Comparison of ENCODE assay signal across 5 fruit fly cellular contexts in genomic region chr3R:17081359-17081935, dm6.
A peak's percentile ranks its signal among the peaks of the same experiment; 100 is the strongest.
TF ChIP-seq lines count a peak whose summit lies in the region.

No protein-coding gene starts in this region.

- no peak for TF ChIP-seq CTCF in whole organism, embryonic (GFP tag; optimal IDR thresholded peaks at IDR 0.05; lab: Kevin White, UChicago)

TF ChIP-seq in whole organism, adult, 20 proteins besides CTCF, POLR2A, EP300 and RAD21:
- TF ChIP-seq Hr96 (GFP tag; optimal IDR thresholded peaks at IDR 0.05; lab: Kevin White, UChicago), result no peak
- TF ChIP-seq bab1 (GFP tag; optimal IDR thresholded peaks at IDR 0.05; lab: Kevin White, UChicago), result peak; percentile 65
- TF ChIP-seq ovo (GFP tag; optimal IDR thresholded peaks at IDR 0.05; lab: Kevin White, UChicago), result no peak
- TF ChIP-seq cic (GFP tag; optimal IDR thresholded peaks at IDR 0.05; lab: Kevin White, UChicago), result no peak
- TF ChIP-seq CG11617 (GFP tag; optimal IDR thresholded peaks at IDR 0.05; lab: Kevin White, UChicago), result peak; percentile 49
- peak; percentile 36 for TF ChIP-seq tj (GFP tag; optimal IDR thresholded peaks at IDR 0.05; lab: Kevin White, UChicago)
- peak; percentile 61 for TF ChIP-seq CG12768 (GFP tag; optimal IDR thresholded peaks at IDR 0.05; lab: Kevin White, UChicago)
- peak; percentile 80 for TF ChIP-seq CG7045 (GFP tag; optimal IDR thresholded peaks at IDR 0.05; lab: Kevin White, UChicago)
- peak; percentile 58 for TF ChIP-seq CG14711 (tag; optimal IDR thresholded peaks at IDR 0.05; lab: Kevin White, UChicago)
- TF ChIP-seq kay (GFP tag; lab: Kevin White, UChicago; ENCODE audit: borderline replicate concordance), result peak; percentile 68
- peak; percentile 1 for TF ChIP-seq Clk (GFP tag; optimal IDR thresholded peaks at IDR 0.05; lab: Kevin White, UChicago)
- TF ChIP-seq CG33017 (tag; optimal IDR thresholded peaks at IDR 0.05; lab: Kevin White, UChicago), result peak; percentile 82
- TF ChIP-seq pad (GFP tag; optimal IDR thresholded peaks at IDR 0.05; lab: Kevin White, UChicago), result peak; percentile 37
- no peak for TF ChIP-seq CG1620 (GFP tag; optimal IDR thresholded peaks at IDR 0.05; lab: Kevin White, UChicago)
- TF ChIP-seq Mnt (GFP tag; optimal IDR thresholded peaks at IDR 0.05; lab: Kevin White, UChicago), result no peak
- peak; percentile 66 for TF ChIP-seq CG7101 (tag; optimal IDR thresholded peaks at IDR 0.05; lab: Kevin White, UChicago)
TF ChIP-seq in whole organism, adult: peak in this region for 11.

TF ChIP-seq in whole organism, embryonic, 481 proteins besides CTCF, POLR2A, EP300 and RAD21 (continues in another document):
- TF ChIP-seq CG15601 (tag; optimal IDR thresholded peaks at IDR 0.05; lab: Kevin White, UChicago) (peak; percentile 25), Stat92E (GFP tag; optimal IDR thresholded peaks at IDR 0.05; lab: Kevin White, UChicago) (no peak), luna (GFP tag; optimal IDR thresholded peaks at IDR 0.05; lab: Kevin White, UChicago) (no peak), CG5245 (GFP tag; optimal IDR thresholded peaks at IDR 0.05; lab: Kevin White, UChicago) (no peak), usp (GFP tag; optimal IDR thresholded peaks at IDR 0.05; lab: Kevin White, UChicago) (no peak), CG6854 (GFP tag; optimal IDR thresholded peaks at IDR 0.05; lab: Kevin White, UChicago) (no peak), CoRest (tag; optimal IDR thresholded peaks at IDR 0.05; lab: Kevin White, UChicago) (peak; percentile 30), CG4328 (GFP tag; optimal IDR thresholded peaks at IDR 0.05; lab: Kevin White, UChicago) (no peak), Xrp1 (GFP tag; IDR thresholded peaks at IDR 0.05; lab: Robert Waterston, UW) (peak; percentile 28; the same call in 1 of the 2 replicates), Atf6 (GFP tag; IDR thresholded peaks at IDR 0.05; lab: Robert Waterston, UW) (no peak), CG8281 (tag; optimal IDR thresholded peaks at IDR 0.05; lab: Kevin White, UChicago) (no peak), pnt (GFP tag; optimal IDR thresholded peaks at IDR 0.05; lab: Kevin White, UChicago) (no peak), MESR4 (GFP tag; optimal IDR thresholded peaks at IDR 0.05; lab: Kevin White, UChicago) (no peak), CG12391 (tag; optimal IDR thresholded peaks at IDR 0.05; lab: Kevin White, UChicago) (peak; percentile 27), peb (GFP tag; IDR thresholded peaks at IDR 0.05; lab: Robert Waterston, UW) (no peak), CG8388 (GFP tag; optimal IDR thresholded peaks at IDR 0.05; lab: Kevin White, UChicago) (peak; percentile 34), CG30403 (GFP tag; optimal IDR thresholded peaks at IDR 0.05; lab: Kevin White, UChicago) (peak; percentile 3), CG14860 (GFP tag; IDR thresholded peaks at IDR 0.05; lab: Robert Waterston, UW; ENCODE audit: partially characterized antibody) (no peak), dati (GFP tag; IDR thresholded peaks at IDR 0.05; lab: Robert Waterston, UW) (no peak), CG8478 (optimal IDR thresholded peaks at IDR 0.05; lab: Kevin White, UChicago) (no peak)

TF ChIP-seq in whole organism, prepupa, 60 proteins besides CTCF, POLR2A, EP300 and RAD21 (continues in another document):
- TF ChIP-seq spab (GFP tag; optimal IDR thresholded peaks at IDR 0.05; lab: Kevin White, UChicago) (no peak), Gug (GFP tag; IDR thresholded peaks at IDR 0.05; lab: Robert Waterston, UW) (peak; percentile 85), Sox102F (GFP tag; optimal IDR thresholded peaks at IDR 0.05; lab: Kevin White, UChicago) (no peak), CG3032 (tag; optimal IDR thresholded peaks at IDR 0.05; lab: Kevin White, UChicago) (peak; percentile 84), CG3919 (GFP tag; optimal IDR thresholded peaks at IDR 0.05; lab: Kevin White, UChicago) (peak; percentile 75), dsx (GFP tag; optimal IDR thresholded peaks at IDR 0.05; lab: Kevin White, UChicago; ENCODE audit: poor library complexity, severe bottlenecking) (peak; percentile 75), CG8632 (GFP tag; optimal IDR thresholded peaks at IDR 0.05; lab: Kevin White, UChicago) (peak; percentile 64), vri (GFP tag; optimal IDR thresholded peaks at IDR 0.05; lab: Kevin White, UChicago) (no peak), Ets21C (GFP tag; optimal IDR thresholded peaks at IDR 0.05; lab: Kevin White, UChicago) (no peak), CG11762 (GFP tag; optimal IDR thresholded peaks at IDR 0.05; lab: Kevin White, UChicago; ENCODE audit: insufficient read depth) (peak; percentile 61), ss (GFP tag; optimal IDR thresholded peaks at IDR 0.05; lab: Kevin White, UChicago) (peak in 1 of 2 experiments; percentile 56), Eip75B (GFP tag; optimal IDR thresholded peaks at IDR 0.05; lab: Kevin White, UChicago) (peak; percentile 62), Blimp-1 (GFP tag; optimal IDR thresholded peaks at IDR 0.05; lab: Kevin White, UChicago) (no peak), Smox (GFP tag; optimal IDR thresholded peaks at IDR 0.05; lab: Kevin White, UChicago) (no peak), CG7368 (GFP tag; optimal IDR thresholded peaks at IDR 0.05; lab: Kevin White, UChicago) (peak; percentile 46), CG15336 (GFP tag; IDR thresholded peaks at IDR 0.05; lab: Robert Waterston, UW) (peak; percentile 92), svp (GFP tag; lab: Kevin White, UChicago) (no peak), Met (GFP tag; optimal IDR thresholded peaks at IDR 0.05; lab: Kevin White, UChicago) (no peak), CG32006 (GFP tag; optimal IDR thresholded peaks at IDR 0.05; lab: Kevin White, UChicago) (peak; percentile 94), esn (GFP tag; optimal IDR thresholded peaks at IDR 0.05; lab: Kevin White, UChicago) (peak; percentile 53)

TF ChIP-seq in whole organism, pupa, 21 proteins besides CTCF, POLR2A, EP300 and RAD21:
- peak; percentile 53 for TF ChIP-seq CG34367 (tag; optimal IDR thresholded peaks at IDR 0.05; lab: Kevin White, UChicago)
- TF ChIP-seq Pif1B (GFP tag; optimal IDR thresholded peaks at IDR 0.05; lab: Kevin White, UChicago), result peak; percentile 71
- TF ChIP-seq CG13204 (GFP tag; optimal IDR thresholded peaks at IDR 0.05; lab: Kevin White, UChicago), result no peak
- no peak for TF ChIP-seq gl (tag; optimal IDR thresholded peaks at IDR 0.05; lab: Kevin White, UChicago)
- TF ChIP-seq CG12605 (GFP tag; IDR thresholded peaks at IDR 0.05; lab: Robert Waterston, UW), result peak; percentile 58; the same call in 1 of the 2 replicates
- TF ChIP-seq fd96Ca (GFP tag; IDR thresholded peaks at IDR 0.05; lab: Robert Waterston, UW), result peak; percentile 35; the same call in 1 of the 3 replicates
- TF ChIP-seq D1 (tag; optimal IDR thresholded peaks at IDR 0.05; lab: Kevin White, UChicago), result no peak
- peak; percentile 85 for TF ChIP-seq CG8159 (tag; optimal IDR thresholded peaks at IDR 0.05; lab: Kevin White, UChicago)
- no peak for TF ChIP-seq rn (GFP tag; IDR thresholded peaks at IDR 0.05; lab: Robert Waterston, UW)
- peak; percentile 88; the same call in 1 of the 2 replicates for TF ChIP-seq CG32121 (GFP tag; IDR thresholded peaks at IDR 0.05; lab: Robert Waterston, UW)
- peak; percentile 73 for TF ChIP-seq CG17806 (tag; optimal IDR thresholded peaks at IDR 0.05; lab: Kevin White, UChicago)
- TF ChIP-seq CG15710 (tag; optimal IDR thresholded peaks at IDR 0.05; lab: Kevin White, UChicago), result peak; percentile 84
- peak; percentile 56; the same call in 2 of the 3 replicates for TF ChIP-seq CG4496 (GFP tag; IDR thresholded peaks at IDR 0.05; lab: Robert Waterston, UW)
- no peak; the same call in none of the 2 replicates for TF ChIP-seq Ets98B (GFP tag; IDR thresholded peaks at IDR 0.05; lab: Robert Waterston, UW)
- peak; percentile 39 for TF ChIP-seq EcR (GFP tag; optimal IDR thresholded peaks at IDR 0.05; lab: Kevin White, UChicago)
- peak; percentile 91 for TF ChIP-seq CG8301 (tag; optimal IDR thresholded peaks at IDR 0.05; lab: Kevin White, UChicago)
- TF ChIP-seq CG10348 (GFP tag; IDR thresholded peaks at IDR 0.05; lab: Robert Waterston, UW), result 0 out of 2 replicates have a peak, but pooled peaks have one; percentile 46
- TF ChIP-seq CG9948 (tag; optimal IDR thresholded peaks at IDR 0.05; lab: Kevin White, UChicago), result peak; percentile 80

TF ChIP-seq in whole organism, wandering third instar larva, 38 proteins besides CTCF, POLR2A, EP300 and RAD21:
- TF ChIP-seq HLH106 (tag; optimal IDR thresholded peaks at IDR 0.05; lab: Kevin White, UChicago), result peak; percentile 18
- peak; percentile 4 for TF ChIP-seq Sp1 (GFP tag; optimal IDR thresholded peaks at IDR 0.05; lab: Kevin White, UChicago)
- no peak for TF ChIP-seq sv (GFP tag; optimal IDR thresholded peaks at IDR 0.05; lab: Kevin White, UChicago)
